Worm (Caenorhabditis elegans) whole organism, L1 larva: Measurements from ENCODE around the gene R10E4.7.

Experiments
- C04F5.9 ChIP-seq: sonication (generic microtip); optimal IDR thresholded peaks from 2 replicates; lab custom pipeline; 2016; ENCODE audit warnings: missing genetic modification characterization, missing compliant biosample characterization
- F16B12.6 ChIP-seq: fragments of 150-350 bp; optimal IDR thresholded peaks from 2 replicates; lab custom pipeline; 2014; ENCODE audit warnings: missing biosample characterization, missing genetic modification characterization
- blmp-1 ChIP-seq: fragments of 150-350 bp; optimal IDR thresholded peaks from 2 replicates; lab custom pipeline; 2014; ENCODE audit warnings: missing biosample characterization, missing genetic modification characterization
- ceh-88 ChIP-seq: fragments of 200-800 bp; sonication (Bioruptor generic); IDR thresholded peaks from 2 replicates; pipeline ENCODE4 v1.3.6; 2022; ENCODE audit warnings: missing genetic modification characterization, missing compliant biosample characterization
- ceh-90 ChIP-seq: sonication (generic microtip); optimal IDR thresholded peaks from 2 replicates; lab custom pipeline; 2016; ENCODE audit warnings: missing genetic modification characterization, missing compliant biosample characterization
- ces-1 ChIP-seq: fragments of 150-350 bp; optimal IDR thresholded peaks from 2 replicates; lab custom pipeline; 2014; ENCODE audit warnings: missing biosample characterization, missing genetic modification reagents, missing genetic modification characterization
- dpl-1 ChIP-seq, 3 experiments: fragments of 150-350 bp in 2 of 3; sonication (generic microtip) in 1 of 3; optimal IDR thresholded peaks; 2 replicates each; lab custom pipeline; 2014 to 2017; ENCODE audit warnings: missing biosample characterization in 3 of 3, missing genetic modification characterization in 3 of 3, missing genetic modification reagents in 3 of 3
- efl-1 ChIP-seq, 4 experiments: fragments of 150-350 bp; optimal IDR thresholded peaks in 3 of 4; peaks in 1 of 4; 1 replicate in 1 of 4; 2 replicates in 3 of 4; lab custom pipeline; 2014; ENCODE audit warnings: missing biosample characterization in 2 of 4, missing genetic modification characterization in 2 of 4, missing genetic modification reagents in 2 of 4
- efl-3 ChIP-seq: fragments of 200-800 bp; sonication (Bioruptor generic); optimal IDR thresholded peaks from 2 replicates; lab custom pipeline; 2018; ENCODE audit warnings: mild to moderate bottlenecking, missing genetic modification characterization, missing compliant biosample characterization
- egl-13 ChIP-seq: sonication (generic microtip); optimal IDR thresholded peaks from 2 replicates; lab custom pipeline; 2016; ENCODE audit warnings: missing genotype, missing genetic modification reagents, missing genetic modification characterization, missing compliant biosample characterization
- egl-27 ChIP-seq, 2 experiments: fragments of 150-350 bp in 1 of 2; sonication (generic microtip); optimal IDR thresholded peaks; 3 replicates each; lab custom pipeline; 2017 to 2018; ENCODE audit warnings: missing biosample characterization in 2 of 2, missing genetic modification characterization in 2 of 2, missing genetic modification reagents in 2 of 2
- elt-3 ChIP-seq, 6 experiments: fragments of 150-350 bp in 1 of 6; sonication (generic microtip); optimal IDR thresholded peaks; 2 replicates each; lab custom pipeline; 2017 to 2018; ENCODE audit warnings: missing biosample characterization in 6 of 6, missing genetic modification characterization in 6 of 6, inconsistent platforms in 1 of 6
- ets-5 ChIP-seq: fragments of 200-800 bp; sonication (Bioruptor generic); IDR thresholded peaks from 2 replicates; pipeline ENCODE4 v1.3.6; 2022; ENCODE audit warnings: missing genetic modification characterization, missing compliant biosample characterization
- fkh-4 ChIP-seq: sonication (generic microtip); optimal IDR thresholded peaks from 2 replicates; lab custom pipeline; 2016; ENCODE audit warnings: missing compliant biosample characterization, missing genetic modification characterization, borderline replicate concordance
- fos-1 ChIP-seq: fragments of 150-350 bp; optimal IDR thresholded peaks from 2 replicates; lab custom pipeline; 2014; ENCODE audit warnings: missing biosample characterization, missing genetic modification characterization
- grh-1 ChIP-seq: fragments of 200-800 bp; sonication (Bioruptor generic); IDR thresholded peaks from 2 replicates; pipeline ENCODE4 v1.3.6; 2022; ENCODE audit warnings: missing genetic modification reagents, missing genetic modification characterization, missing compliant biosample characterization
- hlh-4 ChIP-seq: sonication (generic microtip); optimal IDR thresholded peaks from 2 replicates; lab custom pipeline; 2016; ENCODE audit warnings: mild to moderate bottlenecking, missing genetic modification characterization, missing compliant biosample characterization
- hpl-2 ChIP-seq: fragments of 150-350 bp; optimal IDR thresholded peaks from 2 replicates; lab custom pipeline; 2014; ENCODE audit warnings: missing biosample characterization, missing genetic modification reagents, missing genetic modification characterization
- isw-1 ChIP-seq: fragments of 200-800 bp; sonication (Bioruptor generic); IDR thresholded peaks from 2 replicates; pipeline ENCODE4 v1.3.6; 2022; ENCODE audit warnings: missing genetic modification characterization, missing compliant biosample characterization
- jun-1 ChIP-seq: fragments of 150-350 bp; optimal IDR thresholded peaks from 2 replicates; lab custom pipeline; 2014; ENCODE audit warnings: missing biosample characterization, missing genetic modification reagents, missing genetic modification characterization
- lin-13 ChIP-seq: fragments of 150-350 bp; optimal IDR thresholded peaks from 2 replicates; lab custom pipeline; 2014; ENCODE audit warnings: missing biosample characterization, missing genetic modification reagents, missing genetic modification characterization
- lin-14 ChIP-seq: fragments of 200-800 bp; sonication (Bioruptor generic); optimal IDR thresholded peaks from 2 replicates; lab custom pipeline; 2018; ENCODE audit warnings: mild to moderate bottlenecking, missing genetic modification characterization, moderate library complexity, missing compliant biosample characterization
- lin-15B ChIP-seq: fragments of 150-350 bp; sonication (generic microtip); optimal IDR thresholded peaks from 3 replicates; lab custom pipeline; 2014; ENCODE audit warnings: missing biosample characterization, missing genetic modification characterization
- lsy-2 ChIP-seq, 2 experiments: fragments of 150-350 bp; optimal IDR thresholded peaks; 2 replicates each; lab custom pipeline; 2014; ENCODE audit warnings: missing biosample characterization in 2 of 2, missing genetic modification characterization in 2 of 2
- mef-2 ChIP-seq: fragments of 150-350 bp; optimal IDR thresholded peaks from 2 replicates; lab custom pipeline; 2014; ENCODE audit warnings: missing biosample characterization, missing genetic modification characterization
- mep-1 ChIP-seq: fragments of 150-350 bp; optimal IDR thresholded peaks from 2 replicates; lab custom pipeline; 2014; ENCODE audit warnings: missing biosample characterization, missing genetic modification characterization
- nhr-12 ChIP-seq: sonication (generic microtip); optimal IDR thresholded peaks from 2 replicates; lab custom pipeline; 2017; ENCODE audit warnings: missing biosample characterization, missing genetic modification characterization
- nhr-20 ChIP-seq: sonication (generic microtip); optimal IDR thresholded peaks from 2 replicates; lab custom pipeline; 2016; ENCODE audit warnings: mild to moderate bottlenecking, missing genetic modification characterization, missing compliant biosample characterization
- nhr-28 ChIP-seq: fragments of 150-350 bp; optimal IDR thresholded peaks from 2 replicates; lab custom pipeline; 2014; ENCODE audit warnings: missing biosample characterization, missing genetic modification characterization
- nhr-47 ChIP-seq: sonication (generic microtip); optimal IDR thresholded peaks from 2 replicates; lab custom pipeline; 2016; ENCODE audit warnings: mild to moderate bottlenecking, missing genetic modification characterization, moderate library complexity, missing compliant biosample characterization
- nhr-71 ChIP-seq: sonication (generic microtip); optimal IDR thresholded peaks from 2 replicates; lab custom pipeline; 2016; ENCODE audit warnings: mild to moderate bottlenecking, missing genetic modification characterization, moderate library complexity, missing compliant biosample characterization
- nhr-90 ChIP-seq: sonication (generic microtip); optimal IDR thresholded peaks from 2 replicates; lab custom pipeline; 2016; ENCODE audit warnings: mild to moderate bottlenecking, missing genetic modification characterization, missing compliant biosample characterization; ENCODE audit not compliant: poor library complexity
- pax-3 ChIP-seq: fragments of 200-800 bp; sonication (Bioruptor generic); optimal IDR thresholded peaks from 2 replicates; lab custom pipeline; 2018; ENCODE audit warnings: mild to moderate bottlenecking, missing genetic modification characterization, moderate library complexity, missing compliant biosample characterization
- rnt-1 ChIP-seq: sonication (generic microtip); optimal IDR thresholded peaks from 2 replicates; lab custom pipeline; 2016; ENCODE audit warnings: mild to moderate bottlenecking, missing genetic modification characterization, moderate library complexity, missing compliant biosample characterization
- snu-23 ChIP-seq: sonication (generic microtip); optimal IDR thresholded peaks from 2 replicates; lab custom pipeline; 2016; ENCODE audit warnings: missing genetic modification characterization, missing compliant biosample characterization
- sox-4 ChIP-seq: sonication (generic microtip); optimal IDR thresholded peaks from 2 replicates; lab custom pipeline; 2016; ENCODE audit warnings: missing genetic modification characterization, missing compliant biosample characterization
- sup-37 ChIP-seq: fragments of 200-800 bp; sonication (Bioruptor generic); optimal IDR thresholded peaks from 2 replicates; lab custom pipeline; 2018; ENCODE audit warnings: mild to moderate bottlenecking, missing genetic modification characterization, missing compliant biosample characterization
- swsn-7 ChIP-seq: sonication (generic microtip); optimal IDR thresholded peaks from 2 replicates; lab custom pipeline; 2016; ENCODE audit warnings: missing genetic modification characterization, missing compliant biosample characterization
- tbx-2 ChIP-seq: sonication (generic microtip); optimal IDR thresholded peaks from 2 replicates; lab custom pipeline; 2016; ENCODE audit warnings: missing genetic modification characterization, missing compliant biosample characterization
- xbp-1 ChIP-seq: sonication (generic microtip); optimal IDR thresholded peaks from 2 replicates; lab custom pipeline; 2016; ENCODE audit warnings: missing genetic modification characterization, missing compliant biosample characterization
- zag-1 ChIP-seq: fragments of 150-350 bp; optimal IDR thresholded peaks from 2 replicates; lab custom pipeline; 2014; ENCODE audit warnings: missing biosample characterization, missing genetic modification characterization
- zip-4 ChIP-seq: fragments of 200-800 bp; sonication (Bioruptor generic); optimal IDR thresholded peaks from 2 replicates; lab custom pipeline; 2018; ENCODE audit warnings: mild to moderate bottlenecking, missing genetic modification characterization, moderate library complexity, missing compliant biosample characterization
- ztf-11 ChIP-seq, 2 experiments: sonication (generic microtip); optimal IDR thresholded peaks; 2 replicates each; lab custom pipeline; 2016 to 2017; ENCODE audit warnings: missing genetic modification characterization in 2 of 2, missing biosample characterization in 1 of 2, missing compliant biosample characterization in 1 of 2

The R10E4.7 gene

ce11 chrIII:4276277-4276676 lies 18.3 kb upstream of the R10E4.7 start:
- TF ChIP-seq swsn-7 (tag; lab: Kevin White, UChicago), result no peak
- no peak for TF ChIP-seq lin-15B (tag; lab: Kevin White, UChicago)
- no peak for TF ChIP-seq hpl-2 (GFP tag; lab: Kevin White, UChicago)
- no peak for TF ChIP-seq jun-1
- no peak for TF ChIP-seq hlh-4 (tag; lab: Kevin White, UChicago)

- TF ChIP-seq ztf-11 (tag; optimal IDR thresholded peaks at IDR 0.05; lab: Kevin White, UChicago) (no peak), nhr-28 (no peak), nhr-90 (tag; lab: Kevin White, UChicago) (no peak), egl-13 (tag; lab: Kevin White, UChicago) (no peak), fkh-4 (tag; lab: Kevin White, UChicago) (no peak), mef-2 (tag; lab: Kevin White, UChicago) (no peak), lin-13 (no peak), hpl-2 (GFP tag; lab: Kevin White, UChicago) (no peak), lin-14 (GFP tag; lab: Kevin White, UChicago) (no peak), ets-5 (no peak), ces-1 (GFP tag; lab: Kevin White, UChicago) (no peak), pax-3 (tag; lab: Kevin White, UChicago) (no peak), blmp-1 (tag; lab: Kevin White, UChicago) (no peak)
These were observed 16.9 kb upstream of the R10E4.7 start for ce11 chrIII:4277762-4278161.

- TF ChIP-seq efl-1 (optimal IDR thresholded peaks at IDR 0.05; lab: Kevin White, UChicago) (no peak), efl-1 (GFP tag; optimal IDR thresholded peaks at IDR 0.05 in 1 of 2; lab: Kevin White, UChicago) (peak in 1 of 2 experiments; percentile 92), efl-3 (GFP tag; lab: Kevin White, UChicago) (no peak)
- TF ChIP-seq, all 84 proteins: peak for 1
These were observed 16.4 kb upstream of the R10E4.7 start for ce11 chrIII:4278203-4278602.

DNA sequence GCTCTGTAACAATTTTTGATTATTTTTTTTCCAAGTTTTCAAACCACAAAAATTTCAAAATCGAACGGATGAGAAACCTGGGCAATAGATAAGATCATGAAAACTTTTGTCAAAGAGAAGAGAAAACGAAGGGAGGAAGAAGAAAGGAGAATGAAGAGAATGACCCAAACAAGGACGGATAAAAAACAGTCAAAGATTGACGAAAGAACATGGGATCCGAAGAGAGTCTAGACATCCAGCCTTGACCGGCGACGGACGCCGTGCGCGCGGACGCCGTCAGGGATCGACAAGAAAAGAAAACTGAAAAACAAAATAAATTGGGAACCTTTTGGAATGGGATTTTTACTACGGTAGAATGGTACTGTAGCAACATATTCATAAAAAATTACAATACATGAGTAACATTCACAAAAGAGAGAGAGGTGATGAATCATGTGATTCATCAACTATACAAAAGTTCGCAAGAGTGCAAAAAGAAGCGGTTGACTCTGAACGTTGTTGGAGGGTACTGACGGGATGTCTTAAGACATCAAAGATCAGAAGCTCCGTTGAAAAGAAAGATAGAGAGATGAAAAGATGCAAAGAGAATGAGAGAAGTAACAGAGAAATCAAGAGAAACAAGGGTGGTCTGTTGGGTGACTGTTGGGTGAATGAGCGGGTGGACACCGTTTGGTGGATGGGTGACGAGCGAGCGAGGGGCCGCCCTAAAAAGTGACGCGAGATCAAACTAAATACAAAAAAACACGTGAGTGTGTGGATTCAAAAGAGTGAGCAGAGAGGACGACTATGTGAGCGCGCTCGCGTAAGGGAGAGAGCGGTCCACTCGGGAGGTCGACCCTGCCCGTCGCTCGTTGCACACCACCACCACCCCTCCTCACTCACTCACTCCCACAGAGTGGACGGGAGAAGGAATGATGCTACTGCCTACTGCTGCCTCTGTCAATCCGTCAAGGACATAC lies 14.1 kb upstream of the R10E4.7 start, which contains the start of gene sup-26:
TSS of gene sup-26 (minus strand) at position 10 of the 959 bp plus-strand sequence.
- peak; percentile 87 for TF ChIP-seq blmp-1 (tag; lab: Kevin White, UChicago)
- peak; percentile 40 for TF ChIP-seq tbx-2 (tag; lab: Kevin White, UChicago)
- peak; percentile 43 for TF ChIP-seq snu-23 (GFP tag; lab: Kevin White, UChicago)
- TF ChIP-seq fos-1 (tag; lab: Kevin White, UChicago), result no peak
- TF ChIP-seq nhr-20 (tag; lab: Kevin White, UChicago), result peak; percentile 24
- no peak for TF ChIP-seq nhr-12 (tag; lab: Kevin White, UChicago)
- no peak for TF ChIP-seq egl-27 (tag; optimal IDR thresholded peaks at IDR 0.05; lab: Kevin White, UChicago)
- TF ChIP-seq sup-37 (GFP tag; lab: Kevin White, UChicago), result peak; percentile 19
- TF ChIP-seq hlh-4 (tag; lab: Kevin White, UChicago), result no peak
- peak; percentile 68 for TF ChIP-seq nhr-71 (tag; lab: Kevin White, UChicago)
- TF ChIP-seq elt-3 (tag; optimal IDR thresholded peaks at IDR 0.05; lab: Kevin White, UChicago), result peak in 1 of 6 experiments; percentile 29
- no peak for TF ChIP-seq efl-3 (GFP tag; lab: Kevin White, UChicago)
- TF ChIP-seq zag-1 (tag; lab: Kevin White, UChicago), result no peak
- TF ChIP-seq swsn-7 (tag; lab: Kevin White, UChicago), result peak; percentile 49
- TF ChIP-seq dpl-1 (GFP tag; optimal IDR thresholded peaks at IDR 0.05; lab: Kevin White, UChicago), result no peak
- no peak; the same call in 1 of the 2 replicates for TF ChIP-seq ceh-88 (GFP tag; lab: Robert Waterston, UW)
- TF ChIP-seq lsy-2 (tag; optimal IDR thresholded peaks at IDR 0.05; lab: Kevin White, UChicago), result peak in 1 of 2 experiments; percentile 36
- TF ChIP-seq fkh-4 (tag; lab: Kevin White, UChicago), result no peak
- no peak for TF ChIP-seq ceh-90 (tag; lab: Kevin White, UChicago)
- TF ChIP-seq F16B12.6 (tag; lab: Kevin White, UChicago), result no peak
- peak; percentile 13 for TF ChIP-seq zip-4 (GFP tag; lab: Kevin White, UChicago)
- TF ChIP-seq isw-1 (GFP tag; lab: Robert Waterston, UW), result no peak
- TF ChIP-seq nhr-90 (tag; lab: Kevin White, UChicago), result no peak
- 0 out of 2 replicates have a peak, but pooled peaks have one; percentile 3 for TF ChIP-seq grh-1 (GFP tag; lab: Robert Waterston, UW)
- peak; percentile 41 for TF ChIP-seq rnt-1 (tag; lab: Kevin White, UChicago)
- no peak for TF ChIP-seq C04F5.9 (tag; lab: Kevin White, UChicago)
- peak; percentile 0 for TF ChIP-seq sox-4
- peak; percentile 32 for TF ChIP-seq nhr-47 (tag; lab: Kevin White, UChicago)
- TF ChIP-seq mep-1 (tag; lab: Kevin White, UChicago), result peak; percentile 30
- peak; percentile 17 for TF ChIP-seq xbp-1 (tag; lab: Kevin White, UChicago)
- TF ChIP-seq lin-14 (GFP tag; lab: Kevin White, UChicago), result peak; percentile 70
